Fruit fly (Drosophila melanogaster) whole organism, embryonic: ENCODE results near the gene rut.

Source experiments
- Aef1 ChIP-seq: fragments of 200-800 bp; sonication (Bioruptor generic); IDR thresholded peaks from 3 replicates; pipeline ENCODE4 v1.3.6; 2022; ENCODE audit warnings: missing biosample characterization, missing genetic modification characterization
- Atf6 ChIP-seq: fragments of 200-800 bp; sonication (Bioruptor generic); IDR thresholded peaks from 2 replicates; pipeline ENCODE4 v1.3.6; 2022; ENCODE audit warnings: missing biosample characterization, missing genetic modification characterization
- B-H2 ChIP-seq: fragments of 200-800 bp; sonication (Bioruptor generic); optimal IDR thresholded peaks from 2 replicates; lab custom pipeline; 2018; ENCODE audit warnings: missing biosample characterization, mild to moderate bottlenecking, missing genetic modification characterization
- CG10267 ChIP-seq: fragments of 200-800 bp; sonication (Bioruptor generic); optimal IDR thresholded peaks from 2 replicates; lab custom pipeline; 2018; ENCODE audit warnings: missing biosample characterization, mild to moderate bottlenecking, missing genetic modification characterization, moderate library complexity
- CG10431 ChIP-seq: fragments of 200-800 bp; sonication (Bioruptor generic); optimal IDR thresholded peaks from 3 replicates; lab custom pipeline; 2018; ENCODE audit warnings: missing biosample characterization, mild to moderate bottlenecking, missing genetic modification characterization
- CG11085 ChIP-seq: fragments of 200-800 bp; sonication (Bioruptor generic); IDR thresholded peaks from 2 replicates; pipeline ENCODE4 v1.3.6; 2022; ENCODE audit warnings: missing biosample characterization, missing genetic modification characterization
- CG12104 ChIP-seq: fragments of 200-800 bp; sonication (Bioruptor generic); optimal IDR thresholded peaks from 3 replicates; lab custom pipeline; 2016; ENCODE audit warnings: missing biosample characterization, missing genetic modification characterization
- CG13123 ChIP-seq: fragments of 200-800 bp; sonication (Bioruptor generic); optimal IDR thresholded peaks from 2 replicates; lab custom pipeline; 2016; ENCODE audit warnings: missing biosample characterization, missing genetic modification characterization
- CG13624 ChIP-seq: fragments of 200-800 bp; sonication (Bioruptor generic); optimal IDR thresholded peaks from 2 replicates; lab custom pipeline; 2016; ENCODE audit warnings: missing biosample characterization, missing genetic modification characterization
- CG14014 ChIP-seq: fragments of 200-800 bp; sonication (Bioruptor generic); IDR thresholded peaks from 2 replicates; pipeline ENCODE4 v1.3.6; 2022; ENCODE audit warnings: missing biosample characterization, missing genetic modification characterization
- CG1529 ChIP-seq: fragments of 200-800 bp; sonication (Bioruptor generic); optimal IDR thresholded peaks from 3 replicates; lab custom pipeline; 2018; ENCODE audit warnings: missing biosample characterization, missing genetic modification characterization
- CG18476 ChIP-seq: fragments of 200-800 bp; sonication (Bioruptor generic); optimal IDR thresholded peaks from 2 replicates; lab custom pipeline; 2016; ENCODE audit warnings: missing biosample characterization, mild to moderate bottlenecking, missing genetic modification characterization
- CG18599 ChIP-seq: fragments of 200-800 bp; sonication (Bioruptor generic); optimal IDR thresholded peaks from 3 replicates; lab custom pipeline; 2017; ENCODE audit warnings: missing biosample characterization, missing genetic modification characterization, mild to moderate bottlenecking, moderate library complexity, missing genetic modification reagents
- CG31388 ChIP-seq: fragments of 200-800 bp; sonication (Bioruptor generic); optimal IDR thresholded peaks from 2 replicates; lab custom pipeline; 2016; ENCODE audit warnings: missing biosample characterization, missing genetic modification characterization
- CG4282 ChIP-seq: fragments of 200-800 bp; sonication (Bioruptor generic); optimal IDR thresholded peaks from 2 replicates; lab custom pipeline; 2016; ENCODE audit warnings: missing biosample characterization, missing genetic modification characterization
- CG43689 ChIP-seq: fragments of 200-800 bp; sonication (Bioruptor generic); IDR thresholded peaks from 2 replicates; pipeline ENCODE4 v1.3.6; 2022; ENCODE audit warnings: missing biosample characterization, missing genetic modification characterization
- CG6654 ChIP-seq: fragments of 200-800 bp; sonication (Bioruptor generic); optimal IDR thresholded peaks from 2 replicates; lab custom pipeline; 2017; ENCODE audit warnings: missing biosample characterization, mild to moderate bottlenecking, missing genetic modification characterization
- Camta ChIP-seq: fragments of 200-800 bp; sonication (Bioruptor generic); optimal IDR thresholded peaks from 2 replicates; lab custom pipeline; 2016; ENCODE audit warnings: missing biosample characterization, missing genetic modification characterization
- Chrac-16 ChIP-seq: fragments of 200-800 bp; sonication (Bioruptor generic); optimal IDR thresholded peaks from 3 replicates; lab custom pipeline; 2016; ENCODE audit warnings: missing biosample characterization, missing genetic modification characterization
- D19A ChIP-seq: fragments of 200-800 bp; optimal IDR thresholded peaks from 3 replicates; lab custom pipeline; 2019; ENCODE audit warnings: missing biosample characterization, mild to moderate bottlenecking, missing genetic modification characterization, moderate library complexity
- D19B ChIP-seq: fragments of 200-800 bp; sonication (Bioruptor generic); optimal IDR thresholded peaks from 2 replicates; lab custom pipeline; 2017; ENCODE audit warnings: missing biosample characterization, mild to moderate bottlenecking, missing genetic modification characterization
- Dp ChIP-seq: fragments of 200-800 bp; sonication (Bioruptor generic); optimal IDR thresholded peaks from 2 replicates; lab custom pipeline; 2018; ENCODE audit warnings: missing biosample characterization, mild to moderate bottlenecking, missing genetic modification characterization, moderate library complexity
- Elba2 ChIP-seq: fragments of 200-800 bp; sonication (Bioruptor generic); optimal IDR thresholded peaks from 3 replicates; lab custom pipeline; 2016; ENCODE audit warnings: missing biosample characterization, missing genetic modification characterization
- H15 ChIP-seq: fragments of 200-800 bp; sonication (Bioruptor generic); IDR thresholded peaks from 3 replicates; pipeline ENCODE4 v1.3.6; 2022; ENCODE audit warnings: missing biosample characterization, missing genetic modification characterization
- HHEX ChIP-seq: fragments of 200-800 bp; sonication (Bioruptor generic); optimal IDR thresholded peaks from 3 replicates; lab custom pipeline; 2017; ENCODE audit warnings: missing biosample characterization, mild to moderate bottlenecking, missing genetic modification characterization, missing genetic modification reagents
- HmgD ChIP-seq: fragments of 200-800 bp; sonication (Bioruptor generic); optimal IDR thresholded peaks from 3 replicates; lab custom pipeline; 2016; ENCODE audit warnings: missing biosample characterization, missing genetic modification characterization
- Hr78 ChIP-seq, 2 experiments: fragments of 200-800 bp in 1 of 2; fragments of >200 bp in 1 of 2; sonication (Bioruptor generic) in 1 of 2; optimal IDR thresholded peaks; 2 replicates each; lab custom pipeline; 2017 to 2019; ENCODE audit warnings: missing biosample characterization in 2 of 2, missing genetic modification characterization in 2 of 2, mild to moderate bottlenecking in 1 of 2, moderate library complexity in 1 of 2
- Jarid2 ChIP-seq: fragments of 200-800 bp; sonication (Bioruptor generic); optimal IDR thresholded peaks from 3 replicates; lab custom pipeline; 2017; ENCODE audit warnings: mild to moderate bottlenecking, missing biosample characterization, missing genetic modification reagents, missing genetic modification characterization
- Kr ChIP-seq: fragments of 200-800 bp; sonication (Bioruptor generic); optimal IDR thresholded peaks from 2 replicates; lab custom pipeline; 2017; ENCODE audit warnings: missing biosample characterization, mild to moderate bottlenecking, missing genetic modification characterization
- Lhr ChIP-seq: fragments of 200-800 bp; sonication (Bioruptor generic); optimal IDR thresholded peaks from 3 replicates; lab custom pipeline; 2017; ENCODE audit warnings: mild to moderate bottlenecking, missing biosample characterization, missing genetic modification reagents, missing genetic modification characterization
- Pdp1 ChIP-seq, 2 experiments: fragments of 200-800 bp; sonication (Bioruptor generic); optimal IDR thresholded peaks; 3 replicates each; lab custom pipeline; 2016; ENCODE audit warnings: missing biosample characterization in 2 of 2, missing genetic modification characterization in 2 of 2, mild to moderate bottlenecking in 1 of 2, moderate library complexity in 1 of 2
- Scr ChIP-seq: fragments of 200-800 bp; sonication (Bioruptor generic); IDR thresholded peaks from 2 replicates; pipeline ENCODE4 v1.3.6; 2022; ENCODE audit warnings: missing biosample characterization, missing genetic modification characterization; ENCODE audit not compliant: partially characterized antibody
- Xbp1 ChIP-seq: fragments of 200-800 bp; sonication (Bioruptor generic); optimal IDR thresholded peaks from 3 replicates; lab custom pipeline; 2016; ENCODE audit warnings: missing biosample characterization, mild to moderate bottlenecking, missing genetic modification characterization
- ab ChIP-seq: fragments of 200-800 bp; sonication (Bioruptor generic); optimal IDR thresholded peaks from 2 replicates; lab custom pipeline; 2016; ENCODE audit warnings: missing biosample characterization, missing genetic modification characterization
- ac ChIP-seq: fragments of 200-800 bp; sonication (Bioruptor generic); optimal IDR thresholded peaks from 3 replicates; lab custom pipeline; 2017; ENCODE audit warnings: missing biosample characterization, mild to moderate bottlenecking, missing genetic modification characterization
- ara ChIP-seq: fragments of 200-800 bp; sonication (Bioruptor generic); IDR thresholded peaks from 2 replicates; pipeline ENCODE4 v1.3.6; 2022; ENCODE audit warnings: missing biosample characterization, missing genetic modification characterization
- ase ChIP-seq: fragments of 200-800 bp; sonication (Bioruptor generic); IDR thresholded peaks from 3 replicates; pipeline ENCODE4 v1.3.6; 2022; ENCODE audit warnings: missing biosample characterization, missing genetic modification characterization
- crp ChIP-seq, 2 experiments: fragments of 200-800 bp; sonication (Bioruptor generic); optimal IDR thresholded peaks; 2 replicates in 1 of 2; 3 replicates in 1 of 2; lab custom pipeline; 2017; ENCODE audit warnings: missing biosample characterization in 2 of 2, missing genetic modification characterization in 2 of 2, mild to moderate bottlenecking in 1 of 2, moderate library complexity in 1 of 2
- en ChIP-seq: fragments of 200-800 bp; sonication (Bioruptor generic); optimal IDR thresholded peaks from 2 replicates; lab custom pipeline; 2016; ENCODE audit warnings: missing biosample characterization, missing genetic modification characterization
- gro ChIP-seq: fragments of 200-800 bp; sonication (Bioruptor generic); optimal IDR thresholded peaks from 2 replicates; lab custom pipeline; 2016; ENCODE audit warnings: missing biosample characterization, missing genetic modification characterization
- gt ChIP-seq: fragments of 200-800 bp; sonication (Bioruptor generic); IDR thresholded peaks from 2 replicates; pipeline ENCODE4 v1.3.6; 2022; ENCODE audit warnings: missing biosample characterization, missing genetic modification characterization
- hth ChIP-seq: fragments of >200 bp; optimal IDR thresholded peaks from 2 replicates; lab custom pipeline; 2017; ENCODE audit warnings: inconsistent platforms
- jumu ChIP-seq: fragments of 200-800 bp; sonication (Bioruptor generic); optimal IDR thresholded peaks from 3 replicates; lab custom pipeline; 2016; ENCODE audit warnings: missing biosample characterization, missing genetic modification characterization
- lilli ChIP-seq: fragments of 200-800 bp; sonication (Bioruptor generic); optimal IDR thresholded peaks from 3 replicates; lab custom pipeline; 2016; ENCODE audit warnings: missing biosample characterization, missing genetic modification characterization
- ranshi ChIP-seq: fragments of 200-800 bp; sonication (Bioruptor generic); IDR thresholded peaks from 2 replicates; pipeline ENCODE4 v1.3.6; 2022; ENCODE audit warnings: missing biosample characterization, missing genetic modification characterization
- sd ChIP-seq: fragments of 200-800 bp; sonication (Bioruptor generic); optimal IDR thresholded peaks from 3 replicates; lab custom pipeline; 2018; ENCODE audit warnings: missing biosample characterization, mild to moderate bottlenecking, missing genetic modification characterization, moderate library complexity
- sens-2 ChIP-seq: fragments of 200-800 bp; sonication (Bioruptor generic); IDR thresholded peaks from 2 replicates; pipeline ENCODE4 v1.3.6; 2022; ENCODE audit warnings: missing biosample characterization, missing genetic modification characterization
- tll ChIP-seq, 2 experiments: fragments of 200-800 bp in 1 of 2; fragments of >200 bp in 1 of 2; sonication (Bioruptor generic) in 1 of 2; optimal IDR thresholded peaks; 2 replicates each; lab custom pipeline; 2017 to 2019; ENCODE audit warnings: missing biosample characterization in 2 of 2, missing genetic modification characterization in 2 of 2, mild to moderate bottlenecking in 1 of 2, moderate library complexity in 1 of 2
- vnd ChIP-seq: fragments of 200-800 bp; sonication (Bioruptor generic); IDR thresholded peaks from 3 replicates; pipeline ENCODE4 v1.3.6; 2022; ENCODE audit warnings: missing biosample characterization, missing genetic modification characterization; ENCODE audit not compliant: partially characterized antibody
- wek ChIP-seq: fragments of 200-800 bp; sonication (Bioruptor generic); optimal IDR thresholded peaks from 3 replicates; lab custom pipeline; 2018; ENCODE audit warnings: missing biosample characterization, mild to moderate bottlenecking, missing genetic modification characterization, moderate library complexity
- zf30C ChIP-seq: fragments of 200-800 bp; sonication (Bioruptor generic); optimal IDR thresholded peaks from 3 replicates; lab custom pipeline; 2018; ENCODE audit warnings: missing biosample characterization, mild to moderate bottlenecking, missing genetic modification characterization

Gene rut

DNA sequence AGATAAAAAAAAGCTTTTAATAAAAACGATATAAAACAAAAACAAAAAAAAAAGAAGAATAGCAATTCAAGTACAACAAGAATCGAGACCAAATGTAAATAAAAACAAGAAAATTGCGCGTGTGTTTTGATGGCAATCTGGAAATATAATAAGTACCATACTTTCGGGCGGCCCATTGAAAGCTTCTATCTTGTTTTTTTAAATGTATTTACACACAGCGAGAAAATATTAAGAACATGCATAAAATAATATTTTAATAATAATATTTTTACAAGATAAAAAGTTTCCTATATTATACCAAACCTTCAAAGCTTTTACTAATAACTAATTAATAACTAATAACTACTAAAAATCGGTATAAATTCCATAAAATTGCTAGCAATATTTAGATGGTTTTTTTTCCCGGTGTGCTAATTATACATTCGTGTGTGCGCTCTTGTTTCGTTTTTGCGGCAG is 14.6 kb upstream of the rut start (continued):
- TF ChIP-seq CG13624 (no peak), Scr (GFP tag; lab: Robert Waterston, UW) (no peak), CG12104 (GFP tag; lab: Kevin White, UChicago) (no peak), vnd (GFP tag; lab: Robert Waterston, UW) (no peak), Elba2 (no peak), B-H2 (GFP tag; lab: Kevin White, UChicago) (no peak), CG10431 (no peak), CG18476 (GFP tag; lab: Kevin White, UChicago) (no peak), tll (GFP tag; optimal IDR thresholded peaks at IDR 0.05; lab: Kevin White, UChicago) (no peak), ase (GFP tag; lab: Robert Waterston, UW) (no peak), D19A (tag; lab: Kevin White, UChicago) (peak; percentile 30), wek (GFP tag; lab: Kevin White, UChicago) (no peak), ac (GFP tag; lab: Kevin White, UChicago) (no peak), CG43689 (GFP tag; lab: Robert Waterston, UW) (no peak), CG6654 (GFP tag; lab: Kevin White, UChicago) (no peak), CG1529 (GFP tag; lab: Kevin White, UChicago) (no peak), CG10267 (tag; lab: Kevin White, UChicago) (peak; percentile 59), sd (tag; lab: Kevin White, UChicago) (no peak), jumu (GFP tag; lab: Kevin White, UChicago) (no peak), Aef1 (GFP tag; lab: Robert Waterston, UW) (no peak), Camta (GFP tag; lab: Kevin White, UChicago) (no peak), ranshi (GFP tag; lab: Robert Waterston, UW) (0 out of 2 replicates have a peak, but pooled peaks have one; percentile 6), CG14014 (GFP tag; lab: Robert Waterston, UW) (0 out of 2 replicates have a peak, but pooled peaks have one; percentile 22), Chrac-16 (GFP tag; lab: Kevin White, UChicago) (no peak), Hr78 (GFP tag; optimal IDR thresholded peaks at IDR 0.05; lab: Kevin White, UChicago) (no peak), H15 (GFP tag; lab: Robert Waterston, UW) (no peak), zf30C (GFP tag; lab: Kevin White, UChicago) (peak; percentile 67), hth (lab: Kevin White, UChicago) (no peak), lilli (GFP tag; lab: Kevin White, UChicago) (peak; percentile 16), HHEX (GFP tag; lab: Kevin White, UChicago) (no peak), Atf6 (GFP tag; lab: Robert Waterston, UW) (0 out of 2 replicates have a peak, but pooled peaks have one; percentile 29), crp (GFP tag; optimal IDR thresholded peaks at IDR 0.05; lab: Kevin White, UChicago) (no peak), D19B (GFP tag; lab: Kevin White, UChicago) (peak; percentile 6), Lhr (no peak), sens-2 (GFP tag; lab: Robert Waterston, UW) (no peak), HmgD (GFP tag; lab: Kevin White, UChicago) (no peak), CG13123 (no peak), Dp (GFP tag; lab: Kevin White, UChicago) (no peak), Xbp1 (GFP tag; lab: Kevin White, UChicago) (peak; percentile 24), CG4282 (GFP tag; lab: Kevin White, UChicago) (no peak), ara (GFP tag; lab: Robert Waterston, UW) (no peak), CG18599 (GFP tag; lab: Kevin White, UChicago) (peak; percentile 41), Kr (no peak), Jarid2 (GFP tag; lab: Kevin White, UChicago) (no peak), CG31388 (GFP tag; lab: Kevin White, UChicago) (no peak), CG11085 (GFP tag; lab: Robert Waterston, UW) (no peak), gro (GFP tag; lab: Kevin White, UChicago) (no peak), Pdp1 (GFP tag; optimal IDR thresholded peaks at IDR 0.05; lab: Kevin White, UChicago) (no peak), en (GFP tag; lab: Kevin White, UChicago) (no peak), ab (GFP tag; lab: Kevin White, UChicago) (no peak), gt (GFP tag; lab: Robert Waterston, UW) (no peak)
